Worm (Caenorhabditis elegans): ENCODE data around the gene ptr-4.

Gene ptr-4

ce11 chrX:6088718-6089117, 22.9 kb upstream of the ptr-4 start (continued):
- 0 out of 2 replicates have a peak, but pooled peaks have one; percentile 25 for TF ChIP-seq vab-7 (GFP tag; IDR thresholded peaks at IDR 0.05)
- TF ChIP-seq Y48G9A.11 (GFP tag; IDR thresholded peaks at IDR 0.05) = no peak
- TF ChIP-seq mxl-3 (GFP tag; optimal IDR thresholded peaks at IDR 0.05) = no peak
- TF ChIP-seq ces-1 (GFP tag; optimal IDR thresholded peaks at IDR 0.05) = no peak
- TF ChIP-seq zfp-3 (GFP tag; conservative IDR thresholded peaks at IDR 0.05) = peak; percentile 61; the same call in 1 of the 2 replicates
- peak; percentile 50 for TF ChIP-seq nhr-237 (tag; optimal IDR thresholded peaks at IDR 0.05)
- TF ChIP-seq pha-4 (GFP tag; IDR thresholded peaks at IDR 0.05) = peak; percentile 59; the same call in 1 of the 2 replicates
- no peak for TF ChIP-seq pha-4 (tag; optimal IDR thresholded peaks at IDR 0.05)
- TF ChIP-seq nhr-6 (tag; optimal IDR thresholded peaks at IDR 0.05) = no peak
- no peak for TF ChIP-seq nhr-11 (tag; optimal IDR thresholded peaks at IDR 0.05)
- no peak for TF ChIP-seq tag-97 (GFP tag; IDR thresholded peaks at IDR 0.05)
- TF ChIP-seq set-16 (GFP tag; IDR thresholded peaks at IDR 0.05) = no peak
- TF ChIP-seq nhr-10 (tag; optimal IDR thresholded peaks at IDR 0.05) = no peak
- peak; percentile 26 for TF ChIP-seq dmd-6 (GFP tag; IDR thresholded peaks at IDR 0.05)
- TF ChIP-seq lim-7 (GFP tag; IDR thresholded peaks at IDR 0.05) = 0 out of 2 replicates have a peak, but pooled peaks have one; percentile 30
- no peak for TF ChIP-seq F10B5.3 (tag; optimal IDR thresholded peaks at IDR 0.05)
- TF ChIP-seq hif-1 (tag; optimal IDR thresholded peaks at IDR 0.05) = no peak
- no peak for TF ChIP-seq R02D3.7 (tag; optimal IDR thresholded peaks at IDR 0.05)
- peak; percentile 45 for TF ChIP-seq nhr-77 (tag; optimal IDR thresholded peaks at IDR 0.05)
- TF ChIP-seq D1046.2 (GFP tag; IDR thresholded peaks at IDR 0.05) = no peak
- TF ChIP-seq lsy-2 (tag; optimal IDR thresholded peaks at IDR 0.05) = peak in 1 of 2 experiments; percentile 50
- no peak for TF ChIP-seq tra-1 (GFP tag; IDR thresholded peaks at IDR 0.05)
- no peak for TF ChIP-seq fkh-10 (GFP tag; optimal IDR thresholded peaks at IDR 0.05)
- no peak for TF ChIP-seq nhr-25 (tag; optimal IDR thresholded peaks at IDR 0.05; ENCODE audit: borderline replicate concordance, insufficient read depth)
- TF ChIP-seq F26F4.8 (GFP tag; conservative IDR thresholded peaks at IDR 0.05) = no peak
- no peak for TF ChIP-seq ZK546.5 (tag; optimal IDR thresholded peaks at IDR 0.05)
- no peak for TF ChIP-seq jun-1 (tag; optimal IDR thresholded peaks at IDR 0.05)
- TF ChIP-seq ctbp-1 (GFP tag; IDR thresholded peaks at IDR 0.05) = no peak
- no peak for TF ChIP-seq ceh-44 (GFP tag; IDR thresholded peaks at IDR 0.05)
- TF ChIP-seq lin-15B (tag; optimal IDR thresholded peaks at IDR 0.05) = no peak
- no peak for TF ChIP-seq Y105C5A.15 (GFP tag; IDR thresholded peaks at IDR 0.05)
- TF ChIP-seq unc-130 (GFP tag; optimal IDR thresholded peaks at IDR 0.05) = no peak
- no peak for TF ChIP-seq Y75B8A.6 (GFP tag; IDR thresholded peaks at IDR 0.05)
- TF ChIP-seq gei-8 (GFP tag; optimal IDR thresholded peaks at IDR 0.05) = no peak
- TF ChIP-seq daf-19 (GFP tag; conservative IDR thresholded peaks at IDR 0.05) = no peak
- TF ChIP-seq ama-1 (optimal IDR thresholded peaks at IDR 0.05) = no peak
- TF ChIP-seq zag-1 (tag; optimal IDR thresholded peaks at IDR 0.05) = no peak
- no peak for TF ChIP-seq pqm-1 (tag; optimal IDR thresholded peaks at IDR 0.05)
- TF ChIP-seq mxl-2 (GFP tag; conservative IDR thresholded peaks at IDR 0.05) = no peak
- no peak for TF ChIP-seq ceh-62 (tag; optimal IDR thresholded peaks at IDR 0.05)
- peak; percentile 13 for TF ChIP-seq T20F7.1 (GFP tag; optimal IDR thresholded peaks at IDR 0.05)
- peak; percentile 38 for TF ChIP-seq lin-38 (GFP tag; IDR thresholded peaks at IDR 0.05)
- no peak for TF ChIP-seq daf-16 (GFP tag; optimal IDR thresholded peaks at IDR 0.05)
- TF ChIP-seq daf-16 (tag; optimal IDR thresholded peaks at IDR 0.05) = peak; percentile 16
- no peak for TF ChIP-seq hlh-30 (tag; optimal IDR thresholded peaks at IDR 0.05; ENCODE audit: insufficient read depth)
- peak; percentile 75 for TF ChIP-seq dve-1 (tag; optimal IDR thresholded peaks at IDR 0.05; ENCODE audit: insufficient read depth)
- TF ChIP-seq F37D6.2 (tag; optimal IDR thresholded peaks at IDR 0.05) = no peak
- TF ChIP-seq saeg-2 (GFP tag; IDR thresholded peaks at IDR 0.05) = no peak
- TF ChIP-seq ceh-82 (tag; optimal IDR thresholded peaks at IDR 0.05) = no peak
- no peak for TF ChIP-seq ceh-32 (tag; optimal IDR thresholded peaks at IDR 0.05; ENCODE audit: poor library complexity)
- TF ChIP-seq egl-27 (tag; optimal IDR thresholded peaks at IDR 0.05) = no peak
- no peak for TF ChIP-seq lin-39 (tag; optimal IDR thresholded peaks at IDR 0.05)
